Fruit fly (Drosophila melanogaster) whole organism, embryonic: ENCODE data around the gene Cyp4ac3.

Experiments used
- CG10321 ChIP-seq: fragments of 200-800 bp; sonication (Bioruptor generic); IDR thresholded peaks from 2 replicates; pipeline ENCODE4 v1.3.6; 2022; ENCODE audit warnings: missing biosample characterization, missing genetic modification characterization
- CG18764 ChIP-seq: fragments of 200-800 bp; sonication (Bioruptor generic); optimal IDR thresholded peaks from 3 replicates; lab custom pipeline; 2016; ENCODE audit warnings: missing biosample characterization, missing genetic modification characterization
- CG9609 ChIP-seq: fragments of 200-800 bp; sonication (Bioruptor generic); optimal IDR thresholded peaks from 3 replicates; lab custom pipeline; 2016; ENCODE audit warnings: missing biosample characterization, missing genetic modification characterization
- Lpt ChIP-seq: fragments of >200 bp; optimal IDR thresholded peaks from 2 replicates; lab custom pipeline; 2018; ENCODE audit warnings: missing biosample characterization, missing genetic modification characterization
- ase ChIP-seq: fragments of 200-800 bp; sonication (Bioruptor generic); IDR thresholded peaks from 3 replicates; pipeline ENCODE4 v1.3.6; 2022; ENCODE audit warnings: missing biosample characterization, missing genetic modification characterization
- fd102C ChIP-seq: fragments of 200-800 bp; sonication (Bioruptor generic); optimal IDR thresholded peaks from 2 replicates; lab custom pipeline; 2018; ENCODE audit warnings: missing biosample characterization, mild to moderate bottlenecking, missing genetic modification characterization, moderate library complexity
- fd96Cb ChIP-seq: fragments of 200-800 bp; sonication (Bioruptor generic); optimal IDR thresholded peaks from 2 replicates; lab custom pipeline; 2018; ENCODE audit warnings: missing biosample characterization, mild to moderate bottlenecking, missing genetic modification characterization, moderate library complexity
- fu2 ChIP-seq: fragments of 200-800 bp; sonication (Bioruptor generic); optimal IDR thresholded peaks from 2 replicates; lab custom pipeline; 2016; ENCODE audit warnings: missing biosample characterization, missing genetic modification characterization
- grau ChIP-seq: fragments of 200-800 bp; optimal IDR thresholded peaks from 3 replicates; lab custom pipeline; 2019; ENCODE audit warnings: missing biosample characterization, mild to moderate bottlenecking, missing genetic modification characterization, moderate library complexity
- prd ChIP-seq, 3 experiments: fragments of >200 bp in 2 of 3; fragments of 200-800 bp in 1 of 3; sonication (Bioruptor generic) in 1 of 3; optimal IDR thresholded peaks in 2 of 3; IDR thresholded peaks in 1 of 3; 2 replicates in 2 of 3; 3 replicates in 1 of 3; pipeline versions ENCODE4 v1.3.6 to Lab custom; 2017 to 2022; ENCODE audit warnings: missing biosample characterization in 1 of 3, missing genetic modification characterization in 1 of 3
- ranshi ChIP-seq: fragments of 200-800 bp; sonication (Bioruptor generic); IDR thresholded peaks from 2 replicates; pipeline ENCODE4 v1.3.6; 2022; ENCODE audit warnings: missing biosample characterization, missing genetic modification characterization

DNA sequence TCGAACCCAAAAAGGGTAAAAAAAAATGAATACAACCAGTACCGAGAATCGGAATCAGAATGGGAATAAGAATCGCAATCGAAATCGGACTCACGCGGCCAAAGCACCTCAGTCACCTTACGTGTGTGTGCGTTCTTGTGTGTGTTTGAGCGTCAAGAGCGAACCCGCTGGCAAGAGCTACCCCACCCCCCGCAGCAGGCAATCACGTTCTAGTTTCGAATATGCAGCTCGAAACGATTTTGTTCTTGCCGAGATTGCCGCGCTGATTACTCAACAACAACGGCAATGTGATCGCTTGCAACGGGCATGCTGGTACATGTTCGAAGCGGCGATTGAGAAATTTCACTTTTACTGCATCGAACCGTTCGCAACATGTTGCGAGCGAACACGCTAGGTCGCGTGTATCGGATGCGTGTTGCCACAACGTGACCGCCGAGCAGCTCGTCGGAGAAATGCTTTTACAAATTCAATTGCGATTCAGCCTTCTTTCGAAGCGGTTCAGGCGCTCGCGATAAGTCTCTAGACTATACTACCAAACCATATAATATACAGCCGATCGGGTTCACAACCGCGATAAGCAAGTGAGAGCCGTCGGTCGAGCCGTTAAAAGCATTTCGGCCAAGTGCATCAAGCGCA is 37.1 kb downstream of the Cyp4ac3 start:
- TF ChIP-seq fd102C (GFP tag; lab: Kevin White, UChicago) (no peak), Lpt (GFP tag; lab: Kevin White, UChicago) (no peak), fd96Cb (tag; lab: Kevin White, UChicago) (no peak), CG9609 (GFP tag; lab: Kevin White, UChicago) (no peak), CG10321 (GFP tag; lab: Robert Waterston, UW) (no peak), prd (optimal IDR thresholded peaks at IDR 0.05; lab: Kevin White, UChicago) (no peak), prd (GFP tag; IDR thresholded peaks at IDR 0.05; lab: Robert Waterston, UW) (no peak), ranshi (GFP tag; lab: Robert Waterston, UW) (no peak), fu2 (GFP tag; lab: Kevin White, UChicago) (no peak), ase (GFP tag; lab: Robert Waterston, UW) (no peak), CG18764 (no peak), grau (tag; lab: Kevin White, UChicago) (no peak)
